Fruit fly (Drosophila melanogaster) whole organism, wandering third instar larva: ENCODE measurements around the gene CG14186.

Experiments used
- Abd-B ChIP-seq: fragments of >200 bp; optimal IDR thresholded peaks from 2 replicates; lab custom pipeline; 2017; ENCODE audit warnings: missing biosample characterization, missing genetic modification characterization
- Hr78 ChIP-seq: fragments of >200 bp; optimal IDR thresholded peaks from 2 replicates; lab custom pipeline; 2017; ENCODE audit warnings: missing biosample characterization, missing genetic modification characterization
- N ChIP-seq: fragments of >200 bp; optimal IDR thresholded peaks from 2 replicates; lab custom pipeline; 2018; ENCODE audit warnings: missing biosample characterization, missing external identifiers, missing genetic modification characterization
- Sp1 ChIP-seq: fragments of 200-800 bp; sonication (Bioruptor generic); optimal IDR thresholded peaks from 3 replicates; lab custom pipeline; 2019; ENCODE audit warnings: missing biosample characterization, mild to moderate bottlenecking, missing genetic modification characterization, moderate library complexity
- brk ChIP-seq: fragments of 200-800 bp; sonication (Bioruptor generic); optimal IDR thresholded peaks from 2 replicates; lab custom pipeline; 2016; ENCODE audit warnings: missing biosample characterization, mild to moderate bottlenecking, missing genetic modification characterization
- foxo ChIP-seq, 2 experiments: fragments of 200-800 bp; sonication (Bioruptor generic); optimal IDR thresholded peaks; 2 replicates in 1 of 2; 3 replicates in 1 of 2; lab custom pipeline; 2016 to 2017; ENCODE audit warnings: missing biosample characterization in 2 of 2, missing genetic modification characterization in 2 of 2
- psq ChIP-seq: fragments of 200-800 bp; sonication (Bioruptor generic); optimal IDR thresholded peaks from 3 replicates; lab custom pipeline; 2017; ENCODE audit warnings: missing biosample characterization, mild to moderate bottlenecking, missing genetic modification characterization, moderate library complexity
- usp ChIP-seq: fragments of >200 bp; optimal IDR thresholded peaks from 2 replicates; lab custom pipeline; 2017; ENCODE audit warnings: missing biosample characterization, missing genetic modification characterization

dm6 chr3L:20111434-20111833 is 7.8 kb upstream of the CG14186 start, which contains the start of gene Ir76b:
- no peak for TF ChIP-seq foxo (GFP tag; optimal IDR thresholded peaks at IDR 0.05; lab: Kevin White, UChicago)
- no peak for TF ChIP-seq Sp1 (GFP tag; lab: Kevin White, UChicago)
- no peak for TF ChIP-seq psq (GFP tag; lab: Kevin White, UChicago)
- TF ChIP-seq Abd-B (GFP tag; lab: Kevin White, UChicago) = no peak
- TF ChIP-seq brk (GFP tag; lab: Kevin White, UChicago) = no peak
- TF ChIP-seq usp (GFP tag; lab: Kevin White, UChicago) = no peak
- no peak for TF ChIP-seq N (GFP tag; lab: Kevin White, UChicago)
- TF ChIP-seq Hr78 (GFP tag; lab: Kevin White, UChicago) = no peak
